Worm (Caenorhabditis elegans): Measurements from ENCODE around the gene prmt-1.

DNA sequence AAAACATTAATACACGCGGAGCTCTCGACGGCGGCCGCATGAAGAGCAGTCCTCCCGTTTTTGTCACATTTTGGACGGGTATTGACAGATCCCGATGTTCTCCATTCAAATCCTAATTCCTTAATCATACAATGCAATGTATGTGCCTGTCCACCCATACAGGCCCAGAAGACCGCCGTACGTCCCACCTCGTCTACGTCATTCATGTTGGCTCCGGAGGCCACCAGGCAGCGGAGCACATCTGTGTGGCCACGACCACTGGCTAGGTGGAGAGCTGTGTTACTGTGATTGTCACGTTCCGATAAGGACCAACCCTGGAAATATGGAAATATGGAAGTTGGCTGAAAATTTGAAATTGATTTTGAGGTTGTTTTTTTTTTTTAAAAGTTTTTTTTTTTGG, 13.3 kb upstream of the prmt-1 start:
- TF ChIP-seq tab-1 (GFP tag; IDR thresholded peaks at IDR 0.05) (no peak), flt-1 (GFP tag; IDR thresholded peaks at IDR 0.05) (no peak), T22C8.4 (GFP tag; IDR thresholded peaks at IDR 0.05) (no peak), klf-2 (GFP tag; conservative IDR thresholded peaks at IDR 0.05) (no peak), ztf-29 (GFP tag; IDR thresholded peaks at IDR 0.05) (no peak), med-1 (GFP tag; optimal IDR thresholded peaks at IDR 0.05; ENCODE audit: insufficient read depth) (no peak), ztf-23 (GFP tag; IDR thresholded peaks at IDR 0.05) (no peak), ref-1 (GFP tag; conservative IDR thresholded peaks at IDR 0.05) (no peak)
